Fruit fly (Drosophila melanogaster): ENCODE results near the gene CG10681.

The CG10681 gene

dm6 chr3L:12529431-12530007 is 28.2 kb downstream of the CG10681 start (continued):
- TF ChIP-seq CG6689 (GFP tag; IDR thresholded peaks at IDR 0.05) (peak; percentile 46), Stat92E (GFP tag; optimal IDR thresholded peaks at IDR 0.05) (no peak), kni (GFP tag; optimal IDR thresholded peaks at IDR 0.05) (no peak), CG16815 (GFP tag; optimal IDR thresholded peaks at IDR 0.05) (no peak), CG15696 (tag; optimal IDR thresholded peaks at IDR 0.05) (peak; percentile 7), tup (GFP tag; optimal IDR thresholded peaks at IDR 0.05) (no peak), CG10147 (GFP tag; optimal IDR thresholded peaks at IDR 0.05) (no peak), CG3281 (GFP tag; optimal IDR thresholded peaks at IDR 0.05) (peak; percentile 55), MBD-R2 (GFP tag; IDR thresholded peaks at IDR 0.05) (no peak), CG17385 (GFP tag; optimal IDR thresholded peaks at IDR 0.05) (peak; percentile 52), CG13287 (GFP tag; IDR thresholded peaks at IDR 0.05; ENCODE audit: partially characterized antibody) (no peak), Chrac-16 (GFP tag; optimal IDR thresholded peaks at IDR 0.05) (peak; percentile 13), CG13424 (tag; optimal IDR thresholded peaks at IDR 0.05) (peak; percentile 44), Deaf1 (tag; optimal IDR thresholded peaks at IDR 0.05) (no peak), Hr51 (GFP tag; optimal IDR thresholded peaks at IDR 0.05) (peak in 1 of 2 experiments; percentile 60), CG4820 (GFP tag; optimal IDR thresholded peaks at IDR 0.05) (peak; percentile 18), Nf-YC (tag; optimal IDR thresholded peaks at IDR 0.05) (peak; percentile 19), CG1602 (GFP tag; optimal IDR thresholded peaks at IDR 0.05) (peak; percentile 3), Six4 (GFP tag; optimal IDR thresholded peaks at IDR 0.05) (peak; percentile 22), lov (optimal IDR thresholded peaks at IDR 0.05) (no peak), lov (GFP tag; IDR thresholded peaks at IDR 0.05) (peak; percentile 85)

- TF ChIP-seq CG15073 (GFP tag; optimal IDR thresholded peaks at IDR 0.05) (no peak), CG2678 (tag; optimal IDR thresholded peaks at IDR 0.05) (peak; percentile 1), chif (GFP tag; optimal IDR thresholded peaks at IDR 0.05) (peak in 1 of 2 experiments; percentile 18), her (GFP tag; optimal IDR thresholded peaks at IDR 0.05) (peak; percentile 37), ase (GFP tag; IDR thresholded peaks at IDR 0.05) (no peak), HmgD (GFP tag; optimal IDR thresholded peaks at IDR 0.05) (peak; percentile 23), CG12942 (GFP tag; optimal IDR thresholded peaks at IDR 0.05) (no peak), E2f2 (GFP tag; IDR thresholded peaks at IDR 0.05) (peak; percentile 83), slbo (GFP tag; IDR thresholded peaks at IDR 0.05) (0 out of 2 replicates have a peak, but pooled peaks have one; percentile 20), CG3847 (GFP tag; IDR thresholded peaks at IDR 0.05) (peak; percentile 48; the same call in 1 of the 2 replicates), Sin3A (optimal IDR thresholded peaks at IDR 0.05) (peak; percentile 9), CG34422 (GFP tag; IDR thresholded peaks at IDR 0.05) (peak; percentile 43; the same call in 1 of the 3 replicates), Dll (GFP tag; IDR thresholded peaks at IDR 0.05; ENCODE audit: partially characterized antibody) (peak; percentile 28; the same call in 1 of the 4 replicates), ERR (GFP tag; optimal IDR thresholded peaks at IDR 0.05) (peak; percentile 14), stwl (tag; optimal IDR thresholded peaks at IDR 0.05) (peak; percentile 44), CG15514 (GFP tag; optimal IDR thresholded peaks at IDR 0.05) (peak; percentile 69), CG34224 (GFP tag; IDR thresholded peaks at IDR 0.05; ENCODE audit: partially characterized antibody) (0 out of 3 replicates have a peak, but pooled peaks have one; percentile 6), pum (GFP tag; optimal IDR thresholded peaks at IDR 0.05) (no peak), Hmr (GFP tag; optimal IDR thresholded peaks at IDR 0.05) (peak; percentile 14), pzg (GFP tag; optimal IDR thresholded peaks at IDR 0.05) (peak; percentile 67), Asciz (GFP tag; optimal IDR thresholded peaks at IDR 0.05) (no peak), lilli (GFP tag; optimal IDR thresholded peaks at IDR 0.05) (no peak), Pdp1 (GFP tag; optimal IDR thresholded peaks at IDR 0.05) (peak in 1 of 2 experiments; percentile 12), CG11398 (GFP tag; optimal IDR thresholded peaks at IDR 0.05) (no peak), CG2116 (GFP tag; optimal IDR thresholded peaks at IDR 0.05) (peak; percentile 32), crp (GFP tag; optimal IDR thresholded peaks at IDR 0.05) (peak in 1 of 2 experiments; percentile 78), row (GFP tag; IDR thresholded peaks at IDR 0.05) (0 out of 3 replicates have a peak, but pooled peaks have one; percentile 9), CG14710 (tag; optimal IDR thresholded peaks at IDR 0.05) (peak; percentile 30)
Measured at dm6 chr3L:12530044-12530443, 28.7 kb downstream of the CG10681 start, which contains the start of gene nst. Gene nst (minus strand): TSS chr3L:12530171.
